Fruit fly (Drosophila melanogaster): ENCODE data around the gene Spt7.

The Spt7 gene

DNA sequence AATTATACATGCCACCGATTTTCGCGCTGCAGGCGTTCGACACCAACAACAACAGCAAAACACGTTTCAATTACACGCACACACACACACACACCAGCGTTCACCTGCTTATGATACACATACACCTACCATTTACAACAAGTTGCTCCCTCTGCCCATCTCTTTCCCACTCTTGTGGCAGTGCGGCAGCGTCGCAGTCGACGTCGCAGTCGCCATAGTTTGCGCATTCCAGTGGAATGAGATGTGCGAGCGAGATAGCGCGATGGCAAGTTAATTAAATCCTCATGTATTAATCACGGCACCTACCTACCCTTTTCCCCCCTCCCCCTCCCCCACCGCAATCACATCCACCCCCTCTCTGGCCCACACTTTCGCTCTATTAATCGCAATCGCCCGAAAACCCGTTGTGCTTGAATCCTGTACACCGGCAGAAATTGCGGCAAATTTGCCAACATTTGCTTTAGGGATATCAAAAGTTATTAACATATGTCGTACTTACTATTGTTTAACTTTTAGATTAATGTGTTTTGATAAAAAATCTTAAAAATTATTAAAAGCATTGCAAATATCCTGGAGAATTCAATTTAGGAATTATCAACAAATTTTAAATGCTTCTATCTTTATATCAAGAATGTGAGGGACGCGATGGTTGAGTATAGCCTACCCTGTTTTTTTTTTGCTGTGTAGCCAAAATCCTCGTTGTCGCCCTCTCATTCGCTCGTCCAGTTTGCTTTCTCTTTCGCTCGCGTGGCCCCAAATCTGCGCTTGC, 47.7 kb upstream of the Spt7 start (continued):
- TF ChIP-seq cyc (GFP tag; optimal IDR thresholded peaks at IDR 0.05) (peak; percentile 79), CG6854 (GFP tag; optimal IDR thresholded peaks at IDR 0.05) (peak; percentile 38), CG6792 (GFP tag; optimal IDR thresholded peaks at IDR 0.05) (peak; percentile 76), Met (GFP tag; optimal IDR thresholded peaks at IDR 0.05) (peak; percentile 82), vri (GFP tag; optimal IDR thresholded peaks at IDR 0.05) (peak; percentile 69), CG11902 (GFP tag; optimal IDR thresholded peaks at IDR 0.05) (peak; percentile 64), CG3919 (GFP tag; optimal IDR thresholded peaks at IDR 0.05) (peak; percentile 77), Eip93F (GFP tag; optimal IDR thresholded peaks at IDR 0.05) (peak; percentile 36), Hr39 (GFP tag; optimal IDR thresholded peaks at IDR 0.05) (peak; percentile 84), CG3032 (tag; optimal IDR thresholded peaks at IDR 0.05) (peak; percentile 47), CG10669 (GFP tag; optimal IDR thresholded peaks at IDR 0.05) (peak; percentile 80), Eip78C (GFP tag) (peak; percentile 95), CG8319 (GFP tag; optimal IDR thresholded peaks at IDR 0.05) (peak; percentile 54), CG15336 (GFP tag; IDR thresholded peaks at IDR 0.05) (peak; percentile 76), CG6808 (GFP tag; optimal IDR thresholded peaks at IDR 0.05) (peak; percentile 74), Hr38 (GFP tag; optimal IDR thresholded peaks at IDR 0.05) (no peak), CG6163 (GFP tag; IDR thresholded peaks at IDR 0.05) (peak; percentile 58)

DNA sequence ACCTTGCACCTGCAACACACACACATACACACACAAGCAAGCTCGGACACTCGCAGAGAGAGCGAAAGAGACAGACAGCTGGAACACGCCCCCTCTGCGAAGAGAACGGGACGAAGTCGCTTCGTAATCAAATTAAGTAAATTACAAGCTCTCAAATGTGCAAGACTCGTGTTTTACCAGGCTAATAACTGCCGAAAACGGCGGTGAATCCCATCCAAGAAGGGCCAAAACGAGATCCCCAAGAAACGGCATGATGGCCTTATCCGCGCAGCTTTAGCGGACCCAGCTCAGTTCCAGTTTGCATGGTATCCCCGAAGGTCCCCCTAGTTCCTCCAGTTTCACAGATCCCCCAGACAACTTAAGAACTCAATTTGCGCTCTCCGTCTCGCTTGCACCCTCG, 46.2 kb upstream of the Spt7 start:
- TF ChIP-seq svp (GFP tag) (no peak), Eip78C (GFP tag) (peak; percentile 42), CG34406 (GFP tag; optimal IDR thresholded peaks at IDR 0.05) (no peak)

DNA sequence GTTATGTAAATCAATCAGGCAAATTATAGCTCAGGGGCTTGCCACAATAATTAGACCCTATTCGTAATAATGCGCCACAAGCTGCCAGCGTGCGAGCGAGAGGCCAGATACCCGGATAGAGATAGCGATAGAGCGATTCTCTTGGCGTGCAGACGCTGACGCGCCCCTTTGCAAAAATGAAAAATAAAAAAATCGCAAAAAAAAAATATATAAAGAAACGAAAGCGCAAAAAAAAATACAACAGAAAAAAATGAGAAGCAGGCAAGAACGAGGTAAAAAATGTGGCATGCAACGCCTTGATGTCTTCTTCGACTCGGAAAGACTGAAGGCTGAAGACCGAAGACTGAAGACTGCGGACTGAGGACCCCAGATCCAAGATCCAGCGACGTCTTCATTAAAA, 43.9 kb upstream of the Spt7 start:
- TF ChIP-seq vri (GFP tag; optimal IDR thresholded peaks at IDR 0.05) (no peak), CG6808 (GFP tag; optimal IDR thresholded peaks at IDR 0.05) (peak; percentile 71), CG11902 (GFP tag; optimal IDR thresholded peaks at IDR 0.05) (no peak), CG10631 (GFP tag; optimal IDR thresholded peaks at IDR 0.05) (peak; percentile 16), CG8119 (GFP tag; IDR thresholded peaks at IDR 0.05) (0 out of 3 replicates have a peak, but pooled peaks have one; percentile 22), net (GFP tag; optimal IDR thresholded peaks at IDR 0.05) (no peak), CG6163 (GFP tag; IDR thresholded peaks at IDR 0.05) (peak; percentile 74; the same call in 2 of the 3 replicates), svp (GFP tag) (no peak), ss (GFP tag; optimal IDR thresholded peaks at IDR 0.05) (peak; percentile 81 to 93), OdsH (GFP tag; optimal IDR thresholded peaks at IDR 0.05) (peak; percentile 10), Sox15 (GFP tag; optimal IDR thresholded peaks at IDR 0.05) (no peak), fd85E (GFP tag; optimal IDR thresholded peaks at IDR 0.05) (no peak), eg (GFP tag; IDR thresholded peaks at IDR 0.05) (0 out of 3 replicates have a peak, but pooled peaks have one; percentile 28), Hr4 (GFP tag; optimal IDR thresholded peaks at IDR 0.05) (no peak), CG3032 (tag; optimal IDR thresholded peaks at IDR 0.05) (peak; percentile 19), Eip78C (GFP tag) (peak; percentile 24), spab (GFP tag; optimal IDR thresholded peaks at IDR 0.05) (peak; percentile 39), CG9139 (GFP tag; optimal IDR thresholded peaks at IDR 0.05) (peak; percentile 77), CG10669 (GFP tag; optimal IDR thresholded peaks at IDR 0.05) (peak; percentile 15), Ets96B (tag; optimal IDR thresholded peaks at IDR 0.05) (peak; percentile 9)

DNA sequence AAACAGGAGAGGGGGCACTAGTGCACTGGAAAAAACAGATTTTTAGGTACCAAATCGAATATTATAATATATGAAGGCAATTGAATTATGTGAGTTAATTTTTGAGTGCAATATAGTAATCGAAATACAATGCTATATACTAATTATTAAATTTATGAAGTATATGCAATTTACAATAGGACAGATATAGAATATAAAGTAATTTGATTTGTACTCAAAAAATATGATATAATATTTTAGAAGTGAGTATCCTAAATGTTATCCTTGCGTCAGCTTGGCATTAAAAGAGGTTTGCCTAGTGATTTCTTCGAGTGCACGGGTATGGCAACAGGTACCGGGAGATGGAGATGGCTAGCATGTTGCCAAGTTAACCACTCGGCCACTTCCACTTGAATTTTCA, 43.3 kb upstream of the Spt7 start:
- peak; percentile 46 for TF ChIP-seq esn (GFP tag; optimal IDR thresholded peaks at IDR 0.05)
- peak; percentile 20 for TF ChIP-seq vri (GFP tag; optimal IDR thresholded peaks at IDR 0.05)
- no peak for TF ChIP-seq CG31627 (GFP tag; optimal IDR thresholded peaks at IDR 0.05)
- TF ChIP-seq Ets21C (GFP tag; optimal IDR thresholded peaks at IDR 0.05) = no peak
- peak; percentile 80 for TF ChIP-seq OdsH (GFP tag; optimal IDR thresholded peaks at IDR 0.05)
- no peak for TF ChIP-seq CG11294 (GFP tag; IDR thresholded peaks at IDR 0.05)
- TF ChIP-seq CG11902 (GFP tag; optimal IDR thresholded peaks at IDR 0.05) = no peak
- TF ChIP-seq pdm3 (GFP tag; optimal IDR thresholded peaks at IDR 0.05) = peak; percentile 2
- TF ChIP-seq CG1621 (tag; optimal IDR thresholded peaks at IDR 0.05) = no peak
- TF ChIP-seq fkh (GFP tag; optimal IDR thresholded peaks at IDR 0.05) = no peak
- 0 out of 3 replicates have a peak, but pooled peaks have one; percentile 27 for TF ChIP-seq CG8119 (GFP tag; IDR thresholded peaks at IDR 0.05)
- peak; percentile 7 for TF ChIP-seq Eip75B (GFP tag; optimal IDR thresholded peaks at IDR 0.05)
- peak; percentile 71 for TF ChIP-seq svp (GFP tag)
- TF ChIP-seq CG7368 (GFP tag; optimal IDR thresholded peaks at IDR 0.05) = no peak
- no peak for TF ChIP-seq CG6854 (GFP tag; optimal IDR thresholded peaks at IDR 0.05)
- no peak for TF ChIP-seq CG11762 (GFP tag; optimal IDR thresholded peaks at IDR 0.05; ENCODE audit: insufficient read depth)
- peak; percentile 8 for TF ChIP-seq Sox15 (GFP tag; optimal IDR thresholded peaks at IDR 0.05)
- TF ChIP-seq lz (GFP tag; optimal IDR thresholded peaks at IDR 0.05) = peak; percentile 14
- no peak for TF ChIP-seq Hr39 (GFP tag; optimal IDR thresholded peaks at IDR 0.05)
- TF ChIP-seq Ets96B (tag; optimal IDR thresholded peaks at IDR 0.05) = peak; percentile 60
- peak; percentile 7 for TF ChIP-seq Sox102F (GFP tag; optimal IDR thresholded peaks at IDR 0.05)
- TF ChIP-seq ss (GFP tag; optimal IDR thresholded peaks at IDR 0.05) = peak in 1 of 2 experiments; percentile 66
- TF ChIP-seq CG9139 (GFP tag; optimal IDR thresholded peaks at IDR 0.05) = peak; percentile 23
- no peak for TF ChIP-seq Eip93F (GFP tag; optimal IDR thresholded peaks at IDR 0.05)
- TF ChIP-seq CG6792 (GFP tag; optimal IDR thresholded peaks at IDR 0.05) = peak; percentile 9
